Worm (Caenorhabditis elegans): ENCODE data around the gene F35F10.7.

DNA sequence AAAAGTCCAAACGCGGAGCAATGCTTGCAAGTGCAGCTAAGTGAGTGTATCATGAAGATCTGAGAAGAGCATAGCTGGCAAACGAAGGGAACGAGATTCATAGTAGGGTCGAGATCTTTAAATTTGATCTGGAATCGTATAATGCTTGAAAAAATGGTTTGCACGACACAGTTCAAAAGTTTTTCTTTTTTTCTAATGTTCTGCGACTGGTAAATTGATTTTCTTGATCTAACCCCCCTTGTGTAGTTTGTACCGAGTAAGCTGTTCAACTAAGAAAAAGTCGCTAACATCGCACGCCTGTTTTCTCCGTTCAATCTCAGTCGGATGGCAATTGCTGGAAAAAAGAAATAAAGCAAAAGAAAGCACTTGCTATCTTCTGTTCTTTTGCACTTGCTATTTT, 33.2 kb upstream of the F35F10.7 start, which contains the start of gene C17B7.14:
- TF ChIP-seq ceh-13 (GFP tag; optimal IDR thresholded peaks at IDR 0.05) (no peak), F13C5.2 (tag; optimal IDR thresholded peaks at IDR 0.05) (no peak), flt-1 (GFP tag; IDR thresholded peaks at IDR 0.05) (no peak), scrt-1 (GFP tag; IDR thresholded peaks at IDR 0.05) (no peak), ama-1 (optimal IDR thresholded peaks at IDR 0.05) (no peak), ceh-36 (tag; optimal IDR thresholded peaks at IDR 0.05) (no peak), hmbx-1 (tag; optimal IDR thresholded peaks at IDR 0.05) (no peak), aly-1 (tag; optimal IDR thresholded peaks at IDR 0.05) (no peak), tbx-37 (GFP tag; conservative IDR thresholded peaks at IDR 0.05) (no peak), B0310.2 (tag; optimal IDR thresholded peaks at IDR 0.05) (no peak), pes-1 (GFP tag; IDR thresholded peaks at IDR 0.05) (no peak), hnd-1 (tag; optimal IDR thresholded peaks at IDR 0.05) (no peak), ets-7 (tag; optimal IDR thresholded peaks at IDR 0.05) (no peak), tbx-11 (GFP tag; IDR thresholded peaks at IDR 0.05) (no peak)

Data from whole organism, early embryonic.